Worm (Caenorhabditis elegans): ENCODE measurements around the gene sre-28.

The sre-28 gene

DNA sequence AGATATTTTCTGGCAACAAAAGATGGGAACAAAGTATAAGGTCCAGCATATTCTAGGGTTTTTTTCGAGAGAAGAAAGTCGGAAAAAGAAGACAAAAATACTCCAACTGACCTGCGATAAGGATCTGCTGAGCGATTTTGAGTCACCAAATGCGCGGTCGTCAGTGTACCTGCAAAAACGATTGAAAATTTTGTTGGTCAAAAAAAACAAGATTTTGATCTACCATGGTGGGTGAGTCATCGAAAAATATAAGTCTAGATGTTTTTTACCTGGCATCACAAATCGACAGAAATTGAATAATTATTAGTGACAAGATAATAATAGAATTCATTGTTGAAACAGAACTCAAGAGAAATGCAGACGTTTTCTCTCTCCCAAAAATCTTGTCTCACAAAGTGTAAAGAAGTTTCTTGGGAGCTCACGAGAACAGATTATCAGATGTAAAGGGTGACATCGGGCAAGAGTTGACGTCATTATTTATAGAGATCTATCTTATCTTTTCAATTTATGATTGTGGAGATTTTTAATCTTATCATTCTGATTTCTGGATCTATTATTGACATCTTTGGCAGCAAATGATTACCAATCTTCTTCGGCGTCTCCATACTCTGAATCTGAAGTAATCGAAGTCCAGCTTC lies 41.2 kb downstream of the sre-28 start:
- no peak for TF ChIP-seq ztf-23 (GFP tag; IDR thresholded peaks at IDR 0.05)
- TF ChIP-seq ztf-29 (GFP tag; IDR thresholded peaks at IDR 0.05), result no peak
- no peak for TF ChIP-seq T22C8.4 (GFP tag; IDR thresholded peaks at IDR 0.05)
- no peak for TF ChIP-seq med-1 (GFP tag; optimal IDR thresholded peaks at IDR 0.05; ENCODE audit: insufficient read depth)
- TF ChIP-seq tab-1 (GFP tag; IDR thresholded peaks at IDR 0.05), result no peak
- no peak for TF ChIP-seq klf-2 (GFP tag; conservative IDR thresholded peaks at IDR 0.05)
- TF ChIP-seq ref-1 (GFP tag; conservative IDR thresholded peaks at IDR 0.05), result no peak
- no peak for TF ChIP-seq cog-1 (tag; optimal IDR thresholded peaks at IDR 0.05)
- TF ChIP-seq flt-1 (GFP tag; IDR thresholded peaks at IDR 0.05), result no peak

DNA sequence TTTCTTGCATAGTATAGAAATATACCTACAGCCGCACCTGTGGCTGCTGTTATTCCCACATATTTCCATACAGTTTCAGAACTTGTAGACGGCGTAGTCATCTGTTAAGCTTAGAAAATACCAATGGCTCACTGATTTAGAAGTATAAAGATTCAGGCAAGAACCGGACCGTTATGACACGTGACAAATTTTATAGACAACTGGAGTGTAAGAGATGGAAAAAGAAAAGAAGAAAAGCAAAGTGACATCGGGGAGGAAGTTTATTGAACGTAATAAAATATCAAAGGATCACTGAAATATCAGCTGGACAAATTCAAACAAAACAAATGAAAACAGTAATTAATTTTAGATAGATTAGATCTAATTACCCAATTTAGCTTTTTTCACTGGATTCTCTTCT lies 42.0 kb downstream of the sre-28 start, which contains the start of gene rmd-2:
TSS of gene rmd-2 (minus strand) at position 101 of the 400 bp plus-strand sequence.
- TF ChIP-seq tab-1 (GFP tag; IDR thresholded peaks at IDR 0.05), result no peak
- no peak for TF ChIP-seq ref-1 (GFP tag; conservative IDR thresholded peaks at IDR 0.05)
- no peak for TF ChIP-seq T22C8.4 (GFP tag; IDR thresholded peaks at IDR 0.05)
- no peak for TF ChIP-seq cog-1 (tag; optimal IDR thresholded peaks at IDR 0.05)
- TF ChIP-seq med-1 (GFP tag; optimal IDR thresholded peaks at IDR 0.05; ENCODE audit: insufficient read depth), result no peak

DNA sequence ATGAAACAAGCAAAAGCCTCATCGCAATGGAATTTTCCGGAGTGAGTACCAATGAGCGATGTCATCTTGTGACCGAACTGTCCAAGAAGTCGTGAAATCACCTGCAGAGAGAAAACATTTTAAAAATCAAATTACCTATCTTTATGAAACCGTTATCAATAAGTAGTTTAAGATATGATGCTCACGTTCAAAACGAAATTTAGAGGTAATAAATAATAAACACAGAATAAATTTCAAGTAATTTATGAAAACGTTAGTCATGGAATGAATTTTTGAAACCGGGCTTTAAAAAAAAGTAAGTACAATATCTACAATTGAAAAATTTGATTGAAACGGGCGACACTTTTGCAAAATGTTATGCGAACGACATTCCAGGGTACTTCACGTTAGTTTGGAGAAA lies 43.5 kb downstream of the sre-28 start, which contains the start of gene C27H6.8:
TSS of gene C27H6.8 (minus strand) at position 101 of the 400 bp plus-strand sequence.
- no peak for TF ChIP-seq ztf-29 (GFP tag; IDR thresholded peaks at IDR 0.05)
- TF ChIP-seq flt-1 (GFP tag; IDR thresholded peaks at IDR 0.05), result no peak
- no peak for TF ChIP-seq cog-1 (tag; optimal IDR thresholded peaks at IDR 0.05)
- no peak for TF ChIP-seq ztf-23 (GFP tag; IDR thresholded peaks at IDR 0.05)
- TF ChIP-seq T22C8.4 (GFP tag; IDR thresholded peaks at IDR 0.05), result no peak

DNA sequence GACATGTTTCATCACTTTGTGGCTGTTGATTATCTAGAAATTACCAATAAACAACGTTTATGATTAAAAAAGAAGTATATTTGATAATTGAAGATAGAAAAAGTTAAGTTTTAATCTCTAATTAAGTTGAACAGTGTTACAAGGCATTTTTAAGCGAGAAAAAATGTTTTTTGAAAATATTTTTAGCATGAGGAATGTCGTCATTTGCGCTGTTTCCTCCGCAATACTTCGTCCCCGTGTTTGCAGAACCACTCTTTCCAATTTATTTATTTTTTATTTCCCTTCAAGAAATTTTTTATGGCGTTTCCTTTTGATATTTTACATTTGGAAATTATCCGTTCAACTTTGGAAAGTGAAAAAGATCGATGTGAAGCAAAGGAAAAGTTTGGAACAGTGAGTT lies 47.4 kb downstream of the sre-28 start, which contains the start of the genes rde-1 and trpp-6:
TSS of gene rde-1 (minus strand) at position 33 of the 400 bp plus-strand sequence.
TSS of gene trpp-6 (plus strand) at position 286 of the 400 bp plus-strand sequence.
- TF ChIP-seq ztf-29 (GFP tag; IDR thresholded peaks at IDR 0.05) (no peak), med-1 (GFP tag; optimal IDR thresholded peaks at IDR 0.05; ENCODE audit: insufficient read depth) (no peak), flt-1 (GFP tag; IDR thresholded peaks at IDR 0.05) (no peak), cog-1 (tag; optimal IDR thresholded peaks at IDR 0.05) (no peak), tab-1 (GFP tag; IDR thresholded peaks at IDR 0.05) (no peak), ref-1 (GFP tag; conservative IDR thresholded peaks at IDR 0.05) (no peak), ztf-23 (GFP tag; IDR thresholded peaks at IDR 0.05) (no peak), klf-2 (GFP tag; conservative IDR thresholded peaks at IDR 0.05) (no peak), T22C8.4 (GFP tag; IDR thresholded peaks at IDR 0.05) (no peak)

All from whole organism, midembryonic.